Worm (Caenorhabditis elegans) whole organism, L2 larva: ENCODE measurements around the gene npax-4.

ENCODE experiments used
- alr-1 ChIP-seq: fragments of 150-350 bp; optimal IDR thresholded peaks from 2 replicates; lab custom pipeline; 2014; ENCODE audit warnings: missing biosample characterization, missing genetic modification characterization
- aly-2 ChIP-seq: fragments of 150-350 bp; optimal IDR thresholded peaks from 2 replicates; lab custom pipeline; 2014; ENCODE audit warnings: missing biosample characterization, missing genetic modification characterization
- ama-1 ChIP-seq: fragments of 150-350 bp; optimal IDR thresholded peaks from 2 replicates; lab custom pipeline; 2018; ENCODE audit warnings: inconsistent platforms
- ceh-16 ChIP-seq: fragments of 150-350 bp; optimal IDR thresholded peaks from 2 replicates; lab custom pipeline; 2014; ENCODE audit warnings: missing biosample characterization, missing genetic modification characterization
- lin-13 ChIP-seq: fragments of 150-350 bp; optimal IDR thresholded peaks from 2 replicates; lab custom pipeline; 2014; ENCODE audit warnings: missing biosample characterization, missing genetic modification reagents, missing genetic modification characterization
- lin-39 ChIP-seq: fragments of 150-350 bp; optimal IDR thresholded peaks from 2 replicates; lab custom pipeline; 2014; ENCODE audit warnings: missing biosample characterization, missing genetic modification reagents, missing genetic modification characterization
- lsy-2 ChIP-seq, 2 experiments: fragments of 150-350 bp in 1 of 2; sonication (generic microtip) in 1 of 2; optimal IDR thresholded peaks; 2 replicates each; lab custom pipeline; 2014 to 2017; ENCODE audit warnings: missing biosample characterization in 2 of 2, missing genetic modification characterization in 2 of 2
- nhr-12 ChIP-seq: fragments of 150-350 bp; optimal IDR thresholded peaks from 2 replicates; lab custom pipeline; 2014; ENCODE audit warnings: missing biosample characterization, missing genetic modification characterization
- nhr-25 ChIP-seq: fragments of 150-350 bp; sonication (generic microtip); optimal IDR thresholded peaks from 3 replicates; lab custom pipeline; 2014; ENCODE audit warnings: missing biosample characterization, missing genetic modification characterization
- unc-39 ChIP-seq: fragments of 150-350 bp; optimal IDR thresholded peaks from 2 replicates; lab custom pipeline; 2014; ENCODE audit warnings: missing biosample characterization, missing genetic modification characterization
- zag-1 ChIP-seq: fragments of 150-350 bp; optimal IDR thresholded peaks from 2 replicates; lab custom pipeline; 2014; ENCODE audit warnings: missing biosample characterization, missing genetic modification characterization

ce11 chrIV:8906743-8907142, 27.0 kb upstream of the npax-4 start, which contains the start of gene C27B7.7:
- TF ChIP-seq nhr-12 (tag; lab: Kevin White, UChicago) (no peak), nhr-25 (tag; lab: Kevin White, UChicago) (no peak), lsy-2 (tag; optimal IDR thresholded peaks at IDR 0.05; lab: Kevin White, UChicago) (no peak), zag-1 (no peak), lin-13 (GFP tag; lab: Kevin White, UChicago) (no peak), ceh-16 (tag; lab: Kevin White, UChicago) (no peak), ama-1 (no peak), lin-39 (tag; lab: Kevin White, UChicago) (no peak), aly-2 (no peak), alr-1 (tag; lab: Kevin White, UChicago) (no peak), unc-39 (tag; lab: Kevin White, UChicago) (no peak)
